Fruit fly (Drosophila melanogaster): ENCODE measurements around the gene ham.

- TF ChIP-seq psq (optimal IDR thresholded peaks at IDR 0.05) (no peak), CG8478 (optimal IDR thresholded peaks at IDR 0.05) (no peak), pan (optimal IDR thresholded peaks at IDR 0.05) (no peak)
Observed at dm6 chr2L:18796446-18796845, 3.7 kb upstream of the ham start.
